Fruit fly (Drosophila melanogaster): ENCODE data around the gene Aldh7A1.

Gene Aldh7A1

dm6 chr3L:19264141-19264487, 4.6 kb downstream of the Aldh7A1 start, which contains the start of gene Max (continued):
- TF ChIP-seq CG8119 (GFP tag; IDR thresholded peaks at IDR 0.05) (peak; percentile 31; the same call in 1 of the 3 replicates), Blimp-1 (GFP tag; optimal IDR thresholded peaks at IDR 0.05) (peak; percentile 13), achi (GFP tag; optimal IDR thresholded peaks at IDR 0.05) (peak; percentile 67), CG3919 (GFP tag; optimal IDR thresholded peaks at IDR 0.05) (peak; percentile 69), Eip78C (GFP tag) (peak; percentile 88), CG6792 (GFP tag; optimal IDR thresholded peaks at IDR 0.05) (peak; percentile 46), eg (GFP tag; IDR thresholded peaks at IDR 0.05) (peak; percentile 82), CG4318 (GFP tag; optimal IDR thresholded peaks at IDR 0.05) (peak; percentile 4), CG10669 (GFP tag; optimal IDR thresholded peaks at IDR 0.05) (peak; percentile 53), dsx (GFP tag; optimal IDR thresholded peaks at IDR 0.05; ENCODE audit: poor library complexity, severe bottlenecking) (peak; percentile 60), Ets21C (GFP tag; optimal IDR thresholded peaks at IDR 0.05) (no peak), Sox102F (GFP tag; optimal IDR thresholded peaks at IDR 0.05) (peak; percentile 44), CG6163 (GFP tag; IDR thresholded peaks at IDR 0.05) (peak; percentile 73), CG11762 (GFP tag; optimal IDR thresholded peaks at IDR 0.05; ENCODE audit: insufficient read depth) (peak; percentile 6), Ets96B (tag; optimal IDR thresholded peaks at IDR 0.05) (peak; percentile 51), Sox14 (GFP tag; optimal IDR thresholded peaks at IDR 0.05) (peak; percentile 39), CG11294 (GFP tag; IDR thresholded peaks at IDR 0.05) (no peak), Eip75B (GFP tag; optimal IDR thresholded peaks at IDR 0.05) (peak; percentile 26), Sox15 (GFP tag; optimal IDR thresholded peaks at IDR 0.05) (peak; percentile 32), CG10631 (GFP tag; optimal IDR thresholded peaks at IDR 0.05) (peak; percentile 65), CG3032 (tag; optimal IDR thresholded peaks at IDR 0.05) (peak; percentile 71)

dm6 chr3L:19263480-19264140, 5.1 kb downstream of the Aldh7A1 start, which contains the start of the genes CG42374 and Mettl5:
Gene CG42374, plus strand, starts transcription at chr3L:19263766.
Gene Mettl5, plus strand, starts transcription at chr3L:19263766.
- TF ChIP-seq CG6854 (GFP tag; optimal IDR thresholded peaks at IDR 0.05) (no peak), Sox14 (GFP tag; optimal IDR thresholded peaks at IDR 0.05) (no peak), Lpt (GFP tag; optimal IDR thresholded peaks at IDR 0.05) (no peak), CG1621 (tag; optimal IDR thresholded peaks at IDR 0.05) (peak; percentile 33), CG31627 (GFP tag; optimal IDR thresholded peaks at IDR 0.05) (no peak), CG6276 (GFP tag; optimal IDR thresholded peaks at IDR 0.05) (peak; percentile 27), topi (GFP tag; optimal IDR thresholded peaks at IDR 0.05) (peak; percentile 13), fd85E (GFP tag; optimal IDR thresholded peaks at IDR 0.05) (no peak), Ets96B (tag; optimal IDR thresholded peaks at IDR 0.05) (peak; percentile 26), fkh (GFP tag; optimal IDR thresholded peaks at IDR 0.05) (peak; percentile 44), acj6 (GFP tag; optimal IDR thresholded peaks at IDR 0.05) (peak; percentile 38), Hr39 (GFP tag; optimal IDR thresholded peaks at IDR 0.05) (no peak), spab (GFP tag; optimal IDR thresholded peaks at IDR 0.05) (no peak), Met (GFP tag; optimal IDR thresholded peaks at IDR 0.05) (peak; percentile 50), CG11294 (GFP tag; IDR thresholded peaks at IDR 0.05) (0 out of 2 replicates have a peak, but pooled peaks have one; percentile 24), Gug (GFP tag; IDR thresholded peaks at IDR 0.05) (no peak; the same call in 1 of the 2 replicates), Ets21C (GFP tag; optimal IDR thresholded peaks at IDR 0.05) (no peak), dsx (GFP tag; optimal IDR thresholded peaks at IDR 0.05; ENCODE audit: poor library complexity, severe bottlenecking) (no peak), Hr4 (GFP tag; optimal IDR thresholded peaks at IDR 0.05) (no peak), CG4318 (GFP tag; optimal IDR thresholded peaks at IDR 0.05) (no peak), Eip93F (GFP tag; optimal IDR thresholded peaks at IDR 0.05) (no peak), Blimp-1 (GFP tag; optimal IDR thresholded peaks at IDR 0.05) (no peak), achi (GFP tag; optimal IDR thresholded peaks at IDR 0.05) (peak; percentile 42), net (GFP tag; optimal IDR thresholded peaks at IDR 0.05) (peak; percentile 47), CG8319 (GFP tag; optimal IDR thresholded peaks at IDR 0.05) (no peak), CG11762 (GFP tag; optimal IDR thresholded peaks at IDR 0.05; ENCODE audit: insufficient read depth) (no peak), ss (GFP tag; optimal IDR thresholded peaks at IDR 0.05) (no peak), lz (GFP tag; optimal IDR thresholded peaks at IDR 0.05) (peak; percentile 5), CG3919 (GFP tag; optimal IDR thresholded peaks at IDR 0.05) (peak; percentile 18), CG6808 (GFP tag; optimal IDR thresholded peaks at IDR 0.05) (no peak), esn (GFP tag; optimal IDR thresholded peaks at IDR 0.05) (peak; percentile 24), cyc (GFP tag; optimal IDR thresholded peaks at IDR 0.05) (no peak), CG15336 (GFP tag; IDR thresholded peaks at IDR 0.05) (peak; percentile 69), CG34406 (GFP tag; optimal IDR thresholded peaks at IDR 0.05) (peak; percentile 39), salr (GFP tag; optimal IDR thresholded peaks at IDR 0.05) (no peak), CG8119 (GFP tag; IDR thresholded peaks at IDR 0.05) (peak; percentile 67; the same call in 2 of the 3 replicates), Eip78C (GFP tag) (peak; percentile 88), vri (GFP tag; optimal IDR thresholded peaks at IDR 0.05) (peak; percentile 66)

Measured in whole organism, prepupa.